Worm (Caenorhabditis elegans) whole organism, midembryonic: ENCODE data around the gene lact-9.
A peak's percentile ranks its signal among the peaks of the same experiment; 100 is the strongest.

Experiments
- T22C8.4 ChIP-seq: fragments of 200-800 bp; sonication (Bioruptor generic); IDR thresholded peaks from 2 replicates; pipeline ENCODE4 v1.3.6; 2022; ENCODE audit warnings: missing genetic modification characterization, missing compliant biosample characterization
- cog-1 ChIP-seq: sonication (generic microtip); optimal IDR thresholded peaks from 2 replicates; lab custom pipeline; 2016; ENCODE audit warnings: missing genetic modification characterization, missing compliant biosample characterization
- flt-1 ChIP-seq: fragments of 200-800 bp; sonication (Bioruptor generic); IDR thresholded peaks from 2 replicates; pipeline ENCODE4 v1.3.6; 2022; ENCODE audit warnings: missing genetic modification characterization, missing compliant biosample characterization
- klf-2 ChIP-seq: fragments of 200-800 bp; sonication (Bioruptor generic); conservative IDR thresholded peaks from 2 replicates; pipeline ENCODE4 v1.3.6; 2022; ENCODE audit warnings: missing genetic modification reagents, missing genetic modification characterization, missing compliant biosample characterization
- med-1 ChIP-seq: sonication (generic microtip); optimal IDR thresholded peaks from 2 replicates; lab custom pipeline; 2017; ENCODE audit warnings: missing genetic modification characterization, mild to moderate bottlenecking, missing compliant biosample characterization, antibody characterized with exemption, missing genetic modification reagents; ENCODE audit not compliant: insufficient read depth
- ref-1 ChIP-seq: fragments of 200-800 bp; sonication (Bioruptor generic); conservative IDR thresholded peaks from 2 replicates; pipeline ENCODE4 v1.3.6; 2022; ENCODE audit warnings: missing genetic modification reagents, missing genetic modification characterization, missing compliant biosample characterization
- tab-1 ChIP-seq: fragments of 200-800 bp; sonication (Bioruptor generic); IDR thresholded peaks from 2 replicates; pipeline ENCODE4 v1.3.6; 2022; ENCODE audit warnings: missing genetic modification characterization, missing compliant biosample characterization
- ztf-23 ChIP-seq: fragments of 200-800 bp; sonication (Bioruptor generic); IDR thresholded peaks from 2 replicates; pipeline ENCODE4 v1.3.6; 2022; ENCODE audit warnings: missing genetic modification reagents, missing genetic modification characterization, missing compliant biosample characterization
- ztf-29 ChIP-seq: fragments of 200-800 bp; sonication (Bioruptor generic); IDR thresholded peaks from 2 replicates; pipeline ENCODE4 v1.3.6; 2022; ENCODE audit warnings: missing genetic modification reagents, missing genetic modification characterization, missing compliant biosample characterization

The lact-9 gene

ce11 chrIV:13785545-13785944 is at the start of gene lact-9:
TSS of gene lact-9 (minus strand) at chrIV:13785645.
- TF ChIP-seq ztf-23: no peak
- no peak for TF ChIP-seq cog-1 (tag; lab: Kevin White, UChicago)
- no peak for TF ChIP-seq T22C8.4 (GFP tag; lab: Robert Waterston, UW)
- no peak for TF ChIP-seq klf-2
- no peak for TF ChIP-seq ref-1
- no peak for TF ChIP-seq flt-1
- no peak for TF ChIP-seq tab-1 (GFP tag; lab: Robert Waterston, UW)
- TF ChIP-seq med-1 (GFP tag; lab: Kevin White, UChicago): no peak
- TF ChIP-seq ztf-29 (GFP tag; lab: Robert Waterston, UW): no peak

ce11 chrIV:13834394-13835129 is 49.1 kb upstream of the lact-9 start:
- TF ChIP-seq ztf-29 (GFP tag; lab: Robert Waterston, UW) (no peak), flt-1 (no peak), klf-2 (no peak), ref-1 (no peak), tab-1 (GFP tag; lab: Robert Waterston, UW) (no peak), T22C8.4 (GFP tag; lab: Robert Waterston, UW) (no peak), med-1 (GFP tag; lab: Kevin White, UChicago) (no peak), cog-1 (tag; lab: Kevin White, UChicago) (no peak), ztf-23 (no peak)

ce11 chrIV:13827586-13827985 is 42.1 kb upstream of the lact-9 start, which contains the start of gene rga-5:
TSS of gene rga-5 (plus strand) at chrIV:13827886.
- TF ChIP-seq tab-1 (GFP tag; lab: Robert Waterston, UW): no peak
- TF ChIP-seq T22C8.4 (GFP tag; lab: Robert Waterston, UW): no peak
- TF ChIP-seq klf-2: no peak
- no peak for TF ChIP-seq med-1 (GFP tag; lab: Kevin White, UChicago)

ce11 chrIV:13826363-13826762 is 40.9 kb upstream of the lact-9 start:
- TF ChIP-seq cog-1 (tag; lab: Kevin White, UChicago) (peak; percentile 19), tab-1 (GFP tag; lab: Robert Waterston, UW) (no peak)

ce11 chrIV:13820862-13821261 is 35.4 kb upstream of the lact-9 start, which contains the start of gene Y45F10D.15:
TSS of gene Y45F10D.15 (minus strand) at chrIV:13820962.
- no peak for TF ChIP-seq ztf-29 (GFP tag; lab: Robert Waterston, UW)
- no peak for TF ChIP-seq tab-1 (GFP tag; lab: Robert Waterston, UW)
- TF ChIP-seq cog-1 (tag; lab: Kevin White, UChicago): no peak
- no peak for TF ChIP-seq med-1 (GFP tag; lab: Kevin White, UChicago)
- TF ChIP-seq flt-1: no peak
- no peak for TF ChIP-seq T22C8.4 (GFP tag; lab: Robert Waterston, UW)
- TF ChIP-seq ref-1: no peak
- no peak for TF ChIP-seq ztf-23
- no peak for TF ChIP-seq klf-2

- TF ChIP-seq ref-1 (no peak), cog-1 (tag; lab: Kevin White, UChicago) (no peak), med-1 (GFP tag; lab: Kevin White, UChicago) (no peak), klf-2 (no peak), ztf-23 (no peak), tab-1 (GFP tag; lab: Robert Waterston, UW) (no peak), flt-1 (no peak), ztf-29 (GFP tag; lab: Robert Waterston, UW) (no peak), T22C8.4 (GFP tag; lab: Robert Waterston, UW) (no peak)
Measured at ce11 chrIV:13807724-13808123, 22.3 kb upstream of the lact-9 start, which contains the start of gene Y45F10D.14. TSS of gene Y45F10D.14 (minus strand) at chrIV:13807824.

- TF ChIP-seq med-1 (GFP tag; lab: Kevin White, UChicago): no peak
- TF ChIP-seq ztf-29 (GFP tag; lab: Robert Waterston, UW): no peak
- no peak for TF ChIP-seq tab-1 (GFP tag; lab: Robert Waterston, UW)
- TF ChIP-seq ztf-23: no peak
- TF ChIP-seq T22C8.4 (GFP tag; lab: Robert Waterston, UW): no peak
- no peak for TF ChIP-seq flt-1
- no peak for TF ChIP-seq ref-1
- TF ChIP-seq cog-1 (tag; lab: Kevin White, UChicago): no peak
Measured at ce11 chrIV:13797859-13798374, 12.5 kb upstream of the lact-9 start, which contains the start of gene Y45F10D.6. TSS of gene Y45F10D.6 (minus strand) at chrIV:13797909.

ce11 chrIV:13795249-13795909 is 9.9 kb upstream of the lact-9 start:
- TF ChIP-seq flt-1 (no peak), ref-1 (no peak), cog-1 (tag; lab: Kevin White, UChicago) (no peak), tab-1 (GFP tag; lab: Robert Waterston, UW) (no peak), klf-2 (no peak), ztf-23 (no peak)

ce11 chrIV:13788652-13789051 is 3.2 kb upstream of the lact-9 start, which contains the start of the genes sas-6 and Y45F10D.7:
TSS of gene sas-6 (minus strand) at chrIV:13788731.
TSS of gene Y45F10D.7 (plus strand) at chrIV:13788907.
- TF ChIP-seq tab-1 (GFP tag; lab: Robert Waterston, UW) (no peak), cog-1 (tag; lab: Kevin White, UChicago) (no peak), klf-2 (0 out of 2 replicates have a peak, but pooled peaks have one; percentile 44), flt-1 (peak; percentile 69; the same call in 1 of the 2 replicates), med-1 (GFP tag; lab: Kevin White, UChicago) (no peak), ztf-23 (peak; percentile 60; the same call in 1 of the 2 replicates), ref-1 (no peak), ztf-29 (GFP tag; lab: Robert Waterston, UW) (no peak), T22C8.4 (GFP tag; lab: Robert Waterston, UW) (no peak)
